Fruit fly (Drosophila melanogaster) whole organism, prepupa: Measurements from ENCODE around the gene CG13045.
A peak's percentile ranks its signal among the peaks of the same experiment; 100 is the strongest.

Experiments used
- Blimp-1 ChIP-seq: fragments of 200-800 bp; sonication (Bioruptor generic); optimal IDR thresholded peaks from 3 replicates; lab custom pipeline; 2017; ENCODE audit warnings: missing biosample characterization, missing genetic modification characterization, mild to moderate bottlenecking, moderate library complexity, missing genetic modification reagents
- CG10631 ChIP-seq: fragments of 200-800 bp; sonication (Bioruptor generic); optimal IDR thresholded peaks from 2 replicates; lab custom pipeline; 2016; ENCODE audit warnings: missing biosample characterization, missing genetic modification characterization
- CG10669 ChIP-seq: fragments of 200-800 bp; sonication (Bioruptor generic); optimal IDR thresholded peaks from 3 replicates; lab custom pipeline; 2018; ENCODE audit warnings: missing biosample characterization, mild to moderate bottlenecking, missing genetic modification characterization, moderate library complexity
- CG11762 ChIP-seq: fragments of 200-800 bp; sonication (Bioruptor generic); optimal IDR thresholded peaks from 3 replicates; lab custom pipeline; 2016; ENCODE audit warnings: missing biosample characterization, missing genetic modification characterization; ENCODE audit not compliant: insufficient read depth
- CG15336 ChIP-seq: fragments of 200-800 bp; sonication (Bioruptor generic); IDR thresholded peaks from 2 replicates; pipeline ENCODE4 v1.3.6; 2022; ENCODE audit warnings: missing biosample characterization, missing genetic modification characterization
- CG1621 ChIP-seq: fragments of 200-800 bp; sonication (Bioruptor generic); optimal IDR thresholded peaks from 3 replicates; lab custom pipeline; 2018; ENCODE audit warnings: missing biosample characterization, mild to moderate bottlenecking, missing genetic modification characterization
- CG32006 ChIP-seq: fragments of 200-800 bp; sonication (Bioruptor generic); optimal IDR thresholded peaks from 3 replicates; lab custom pipeline; 2017; ENCODE audit warnings: missing biosample characterization, mild to moderate bottlenecking, missing genetic modification characterization
- CG34406 ChIP-seq: fragments of 200-800 bp; sonication (Bioruptor generic); optimal IDR thresholded peaks from 3 replicates; lab custom pipeline; 2016; ENCODE audit warnings: missing biosample characterization, missing genetic modification characterization
- CG3919 ChIP-seq: fragments of 200-800 bp; sonication (Bioruptor generic); optimal IDR thresholded peaks from 3 replicates; lab custom pipeline; 2016; ENCODE audit warnings: missing biosample characterization, missing genetic modification characterization
- CG4318 ChIP-seq: fragments of 200-800 bp; sonication (Bioruptor generic); optimal IDR thresholded peaks from 3 replicates; lab custom pipeline; 2017; ENCODE audit warnings: missing biosample characterization, mild to moderate bottlenecking, missing genetic modification characterization
- CG6792 ChIP-seq: fragments of 200-800 bp; sonication (Bioruptor generic); optimal IDR thresholded peaks from 3 replicates; lab custom pipeline; 2016; ENCODE audit warnings: missing biosample characterization, missing genetic modification characterization
- CG6808 ChIP-seq: fragments of 200-800 bp; sonication (Bioruptor generic); optimal IDR thresholded peaks from 3 replicates; lab custom pipeline; 2017; ENCODE audit warnings: missing biosample characterization, missing genetic modification characterization, mild to moderate bottlenecking, moderate library complexity, missing genetic modification reagents
- CG8632 ChIP-seq: fragments of 200-800 bp; sonication (Bioruptor generic); optimal IDR thresholded peaks from 3 replicates; lab custom pipeline; 2016; ENCODE audit warnings: missing biosample characterization, missing genetic modification characterization
- CG9139 ChIP-seq: fragments of 200-800 bp; sonication (Bioruptor generic); optimal IDR thresholded peaks from 3 replicates; lab custom pipeline; 2017; ENCODE audit warnings: missing biosample characterization, mild to moderate bottlenecking, missing genetic modification characterization
- Eip75B ChIP-seq: fragments of 200-800 bp; sonication (Bioruptor generic); optimal IDR thresholded peaks from 3 replicates; lab custom pipeline; 2016; ENCODE audit warnings: missing biosample characterization, missing genetic modification characterization
- Eip93F ChIP-seq: fragments of 200-800 bp; sonication (Bioruptor generic); optimal IDR thresholded peaks from 2 replicates; lab custom pipeline; 2016; ENCODE audit warnings: missing biosample characterization, mild to moderate bottlenecking, missing genetic modification characterization
- Ets96B ChIP-seq: fragments of 200-800 bp; optimal IDR thresholded peaks from 2 replicates; lab custom pipeline; 2019; ENCODE audit warnings: missing biosample characterization, mild to moderate bottlenecking, missing genetic modification characterization, moderate library complexity
- Hr39 ChIP-seq: fragments of 200-800 bp; sonication (Bioruptor generic); optimal IDR thresholded peaks from 2 replicates; lab custom pipeline; 2016; ENCODE audit warnings: missing biosample characterization, missing genetic modification characterization
- Hr4 ChIP-seq: fragments of 200-800 bp; sonication (Bioruptor generic); optimal IDR thresholded peaks from 3 replicates; lab custom pipeline; 2016; ENCODE audit warnings: missing biosample characterization, missing genetic modification characterization
- Met ChIP-seq: fragments of 200-800 bp; sonication (Bioruptor generic); optimal IDR thresholded peaks from 3 replicates; lab custom pipeline; 2016; ENCODE audit warnings: missing biosample characterization, missing genetic modification characterization
- OdsH ChIP-seq: fragments of 200-800 bp; sonication (Bioruptor generic); optimal IDR thresholded peaks from 3 replicates; lab custom pipeline; 2016; ENCODE audit warnings: missing biosample characterization, missing genetic modification characterization
- Smox ChIP-seq: fragments of 200-800 bp; sonication (Bioruptor generic); optimal IDR thresholded peaks from 3 replicates; lab custom pipeline; 2016; ENCODE audit warnings: missing biosample characterization, missing genetic modification characterization
- Sox102F ChIP-seq: fragments of 200-800 bp; sonication (Bioruptor generic); optimal IDR thresholded peaks from 2 replicates; lab custom pipeline; 2016; ENCODE audit warnings: missing biosample characterization, mild to moderate bottlenecking, missing genetic modification characterization
- achi ChIP-seq: fragments of 200-800 bp; sonication (Bioruptor generic); optimal IDR thresholded peaks from 3 replicates; lab custom pipeline; 2016; ENCODE audit warnings: missing biosample characterization, missing genetic modification characterization
- acj6 ChIP-seq: fragments of 200-800 bp; sonication (Bioruptor generic); optimal IDR thresholded peaks from 3 replicates; lab custom pipeline; 2016; ENCODE audit warnings: missing biosample characterization, missing genetic modification characterization
- dac ChIP-seq: fragments of 200-800 bp; sonication (Bioruptor generic); optimal IDR thresholded peaks from 2 replicates; lab custom pipeline; 2017; ENCODE audit warnings: missing biosample characterization, mild to moderate bottlenecking, missing genetic modification characterization
- dsx ChIP-seq: fragments of 200-800 bp; optimal IDR thresholded peaks from 3 replicates; lab custom pipeline; 2019; ENCODE audit warnings: missing biosample characterization, mild to moderate bottlenecking, missing genetic modification characterization, moderate library complexity; ENCODE audit not compliant: poor library complexity, severe bottlenecking
- fd59A ChIP-seq: fragments of 200-800 bp; sonication (Bioruptor generic); optimal IDR thresholded peaks from 2 replicates; lab custom pipeline; 2017; ENCODE audit warnings: missing biosample characterization, mild to moderate bottlenecking, missing genetic modification characterization, missing genetic modification reagents
- fkh ChIP-seq: fragments of 200-800 bp; sonication (Bioruptor generic); optimal IDR thresholded peaks from 3 replicates; lab custom pipeline; 2017; ENCODE audit warnings: missing biosample characterization, mild to moderate bottlenecking, missing genetic modification characterization, moderate library complexity
- lz ChIP-seq: fragments of 200-800 bp; sonication (Bioruptor generic); optimal IDR thresholded peaks from 3 replicates; lab custom pipeline; 2016; ENCODE audit warnings: missing biosample characterization, missing genetic modification characterization
- salr ChIP-seq, 2 experiments: fragments of 200-800 bp; sonication (Bioruptor generic); optimal IDR thresholded peaks; 3 replicates each; lab custom pipeline; 2016 to 2018; ENCODE audit warnings: missing biosample characterization in 2 of 2, missing genetic modification characterization in 2 of 2, mild to moderate bottlenecking in 1 of 2
- spab ChIP-seq: fragments of 200-800 bp; sonication (Bioruptor generic); optimal IDR thresholded peaks from 2 replicates; lab custom pipeline; 2017; ENCODE audit warnings: missing biosample characterization, mild to moderate bottlenecking, missing genetic modification characterization, missing genetic modification reagents
- topi ChIP-seq: fragments of 200-800 bp; sonication (Bioruptor generic); optimal IDR thresholded peaks from 3 replicates; lab custom pipeline; 2016; ENCODE audit warnings: missing biosample characterization, missing genetic modification characterization

CG13045 gene

dm6 chr3L:16259552-16259951 is 31.2 kb downstream of the CG13045 start, which contains the start of gene CG13053 (continued):
- peak; percentile 85 for TF ChIP-seq dsx
- TF ChIP-seq CG32006, result no peak
- peak; percentile 64 for TF ChIP-seq CG10631 (GFP tag; lab: Kevin White, UChicago)
- no peak for TF ChIP-seq fkh (GFP tag; lab: Kevin White, UChicago)
- TF ChIP-seq CG4318 (GFP tag; lab: Kevin White, UChicago), result no peak
- no peak for TF ChIP-seq dac (GFP tag; lab: Kevin White, UChicago)
- no peak for TF ChIP-seq Hr39 (GFP tag; lab: Kevin White, UChicago)
- TF ChIP-seq Hr4 (GFP tag; lab: Kevin White, UChicago), result no peak
- TF ChIP-seq Sox102F, result no peak
- TF ChIP-seq Eip75B, result peak; percentile 58
- no peak for TF ChIP-seq Smox (GFP tag; lab: Kevin White, UChicago)
- peak; percentile 20 for TF ChIP-seq achi (GFP tag; lab: Kevin White, UChicago)
- no peak for TF ChIP-seq CG1621

DNA sequence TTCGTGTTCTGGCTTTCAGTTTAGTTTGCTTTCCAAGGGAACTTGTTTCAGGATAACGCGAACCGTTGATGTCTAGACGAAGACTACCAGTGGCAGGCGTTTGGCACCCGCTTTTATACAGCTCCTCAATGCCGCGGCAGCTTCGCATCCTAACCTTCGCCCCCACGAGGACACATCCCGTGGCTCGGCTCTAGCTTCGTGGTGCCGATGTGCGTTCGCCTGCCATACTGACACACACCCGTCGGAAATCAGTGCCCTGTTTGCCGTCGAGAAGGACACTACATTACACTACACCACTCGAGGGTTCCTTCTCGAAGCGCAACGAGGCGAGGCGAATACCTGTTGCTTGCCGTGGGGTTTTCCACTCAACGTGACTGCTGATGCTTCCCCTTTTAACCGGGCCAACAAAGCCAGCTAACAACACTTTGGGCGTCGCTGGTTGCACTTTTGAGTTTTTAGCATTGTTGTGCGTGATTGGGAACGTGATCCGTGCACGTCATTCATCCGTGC is 33.6 kb downstream of the CG13045 start, which contains the start of gene CG13054:
Gene CG13054, minus strand, starts transcription at position 74 of the 510 bp plus-strand sequence.
- TF ChIP-seq CG6808 (GFP tag; lab: Kevin White, UChicago) (no peak), CG1621 (no peak), Eip93F (GFP tag; lab: Kevin White, UChicago) (no peak), acj6 (no peak), CG34406 (GFP tag; lab: Kevin White, UChicago) (no peak), salr (GFP tag; optimal IDR thresholded peaks at IDR 0.05; lab: Kevin White, UChicago) (no peak), OdsH (GFP tag; lab: Kevin White, UChicago) (no peak)

dm6 chr3L:16252255-16252654 is 38.5 kb downstream of the CG13045 start, which contains the start of gene CG13055:
Gene CG13055 (minus strand): TSS chr3L:16252355.
- TF ChIP-seq Eip75B (no peak), CG10669 (GFP tag; lab: Kevin White, UChicago) (no peak), OdsH (GFP tag; lab: Kevin White, UChicago) (no peak), Blimp-1 (GFP tag; lab: Kevin White, UChicago) (no peak), Ets96B (tag; lab: Kevin White, UChicago) (no peak), CG34406 (GFP tag; lab: Kevin White, UChicago) (no peak), lz (GFP tag; lab: Kevin White, UChicago) (no peak), CG9139 (GFP tag; lab: Kevin White, UChicago) (no peak), CG6792 (no peak), CG11762 (no peak)
- TF ChIP-seq, all 60 proteins: peak for 0

- TF ChIP-seq OdsH (GFP tag; lab: Kevin White, UChicago), result no peak
- no peak for TF ChIP-seq topi (GFP tag; lab: Kevin White, UChicago)
- TF ChIP-seq fd59A (GFP tag; lab: Kevin White, UChicago), result no peak
- no peak for TF ChIP-seq CG8632 (GFP tag; lab: Kevin White, UChicago)
- TF ChIP-seq CG3919 (GFP tag; lab: Kevin White, UChicago), result no peak
- TF ChIP-seq spab, result no peak
- TF ChIP-seq CG15336 (GFP tag; lab: Robert Waterston, UW), result no peak
- TF ChIP-seq salr (GFP tag; optimal IDR thresholded peaks at IDR 0.05; lab: Kevin White, UChicago), result no peak
- TF ChIP-seq Met, result no peak
- no peak for TF ChIP-seq dsx
Measured at dm6 chr3L:16241296-16241695, 49.5 kb downstream of the CG13045 start.
